Worm (Caenorhabditis elegans) whole organism, L4 larva: ENCODE measurements around the gene T16G1.7.

Experiments used
- R02D3.7 ChIP-seq: fragments of 150-350 bp; sonication (generic microtip); optimal IDR thresholded peaks from 3 replicates; lab custom pipeline; 2014; ENCODE audit warnings: missing biosample characterization, missing genetic modification characterization
- Y75B8A.6 ChIP-seq: fragments of 200-800 bp; sonication (Bioruptor generic); IDR thresholded peaks from 2 replicates; pipeline ENCODE4 v1.3.6; 2022; ENCODE audit warnings: missing genetic modification reagents, missing genetic modification characterization, missing compliant biosample characterization
- ceh-62 ChIP-seq: sonication (generic microtip); optimal IDR thresholded peaks from 2 replicates; lab custom pipeline; 2017; ENCODE audit warnings: missing biosample characterization, missing genetic modification characterization
- ceh-82 ChIP-seq: sonication (generic microtip); optimal IDR thresholded peaks from 2 replicates; lab custom pipeline; 2017; ENCODE audit warnings: missing biosample characterization, missing genetic modification characterization
- lin-13 ChIP-seq: fragments of 150-350 bp; optimal IDR thresholded peaks from 2 replicates; lab custom pipeline; 2014; ENCODE audit warnings: missing biosample characterization, missing genetic modification reagents, missing genetic modification characterization
- lin-39 ChIP-seq: fragments of 150-350 bp; optimal IDR thresholded peaks from 2 replicates; lab custom pipeline; 2014; ENCODE audit warnings: missing biosample characterization, missing genetic modification reagents, missing genetic modification characterization
- lir-3 ChIP-seq: sonication (generic microtip); optimal IDR thresholded peaks from 2 replicates; lab custom pipeline; 2016; ENCODE audit warnings: mild to moderate bottlenecking, missing genetic modification characterization, missing compliant biosample characterization
- mdl-1 ChIP-seq, 2 experiments: fragments of 150-350 bp in 1 of 2; sonication (generic microtip) in 1 of 2; optimal IDR thresholded peaks; 2 replicates each; lab custom pipeline; 2014 to 2017; ENCODE audit warnings: missing biosample characterization in 2 of 2, missing genetic modification characterization in 2 of 2
- nhr-28 ChIP-seq: fragments of 150-350 bp; optimal IDR thresholded peaks from 2 replicates; lab custom pipeline; 2014; ENCODE audit warnings: missing biosample characterization, missing genetic modification characterization
- nhr-76 ChIP-seq: fragments of 150-350 bp; optimal IDR thresholded peaks from 2 replicates; lab custom pipeline; 2014; ENCODE audit warnings: missing biosample characterization, missing genetic modification characterization
- nhr-77 ChIP-seq: fragments of 150-350 bp; optimal IDR thresholded peaks from 2 replicates; lab custom pipeline; 2014; ENCODE audit warnings: missing biosample characterization, missing genetic modification characterization
- rbr-2 ChIP-seq: sonication (generic microtip); optimal IDR thresholded peaks from 2 replicates; lab custom pipeline; 2016; ENCODE audit warnings: missing genotype, missing genetic modification characterization, missing compliant biosample characterization
- snpc-4 ChIP-seq: fragments of 150-350 bp; optimal IDR thresholded peaks from 2 replicates; lab custom pipeline; 2014; ENCODE audit warnings: missing biosample characterization, missing genetic modification characterization
- unc-62 ChIP-seq, 3 experiments: fragments of 150-350 bp in 1 of 3; sonication (generic microtip); optimal IDR thresholded peaks in 2 of 3; peaks in 1 of 3; 1 replicate in 1 of 3; 2 replicates in 2 of 3; lab custom pipeline; 2014 to 2017; ENCODE audit warnings: missing biosample characterization in 3 of 3, missing genetic modification characterization in 3 of 3, missing genetic modification reagents in 3 of 3, missing genotype in 1 of 3

- no peak for TF ChIP-seq ceh-62 (tag; lab: Kevin White, UChicago)
- TF ChIP-seq nhr-77 (tag; lab: Kevin White, UChicago) = no peak
- no peak for TF ChIP-seq ceh-82
- TF ChIP-seq lir-3 = no peak
- TF ChIP-seq lin-13 (GFP tag; lab: Kevin White, UChicago) = no peak
- TF ChIP-seq Y75B8A.6 (GFP tag; lab: Robert Waterston, UW) = no peak
- TF ChIP-seq unc-62 (GFP tag; optimal IDR thresholded peaks at IDR 0.05 in 1 of 2; lab: Kevin White, UChicago) = no peak
- TF ChIP-seq unc-62 (tag; optimal IDR thresholded peaks at IDR 0.05; lab: Kevin White, UChicago) = no peak
- TF ChIP-seq nhr-28 (tag; lab: Kevin White, UChicago) = no peak
- no peak for TF ChIP-seq rbr-2 (tag; lab: Kevin White, UChicago)
- no peak for TF ChIP-seq mdl-1 (tag; optimal IDR thresholded peaks at IDR 0.05; lab: Kevin White, UChicago)
- TF ChIP-seq lin-39 (tag; lab: Kevin White, UChicago) = no peak
- no peak for TF ChIP-seq snpc-4 (tag; lab: Kevin White, UChicago)
- no peak for TF ChIP-seq R02D3.7 (tag; lab: Kevin White, UChicago)
- no peak for TF ChIP-seq nhr-76 (tag; lab: Kevin White, UChicago)
These were observed 49.1 kb downstream of the T16G1.7 start, which contains the start of gene glb-24 for ce11 chrV:12885860-12886259.
